Fruit fly (Drosophila melanogaster) whole organism, embryonic: ENCODE data around the gene CG14072.

Experiments
- Antp ChIP-seq: fragments of 200-800 bp; sonication (Bioruptor generic); optimal IDR thresholded peaks from 3 replicates; lab custom pipeline; 2016; ENCODE audit warnings: missing biosample characterization, missing genetic modification characterization
- CG1024 ChIP-seq: fragments of 200-800 bp; sonication (Bioruptor generic); IDR thresholded peaks from 2 replicates; pipeline ENCODE4 v1.3.6; 2022; ENCODE audit warnings: missing biosample characterization, missing genetic modification characterization
- CG11504 ChIP-seq: fragments of 200-800 bp; sonication (Bioruptor generic); optimal IDR thresholded peaks from 3 replicates; lab custom pipeline; 2019; ENCODE audit warnings: missing biosample characterization, mild to moderate bottlenecking, missing genetic modification characterization, moderate library complexity
- CG11696 ChIP-seq: fragments of 200-800 bp; sonication (Bioruptor generic); IDR thresholded peaks from 2 replicates; pipeline ENCODE4 v1.3.6; 2022; ENCODE audit warnings: missing biosample characterization, missing genetic modification characterization
- CG15696 ChIP-seq: fragments of 200-800 bp; sonication (Bioruptor generic); optimal IDR thresholded peaks from 2 replicates; lab custom pipeline; 2019; ENCODE audit warnings: missing biosample characterization, mild to moderate bottlenecking, missing genetic modification characterization, moderate library complexity
- CG18476 ChIP-seq: fragments of 200-800 bp; sonication (Bioruptor generic); optimal IDR thresholded peaks from 2 replicates; lab custom pipeline; 2016; ENCODE audit warnings: missing biosample characterization, mild to moderate bottlenecking, missing genetic modification characterization
- CG2712 ChIP-seq: fragments of 200-800 bp; optimal IDR thresholded peaks from 3 replicates; lab custom pipeline; 2019; ENCODE audit warnings: missing biosample characterization, mild to moderate bottlenecking, missing genetic modification characterization, moderate library complexity
- CG2889 ChIP-seq: fragments of 200-800 bp; sonication (Bioruptor generic); IDR thresholded peaks from 3 replicates; pipeline ENCODE4 v1.3.6; 2022; ENCODE audit warnings: missing biosample characterization, missing genetic modification characterization
- CG30020 ChIP-seq: fragments of 200-800 bp; optimal IDR thresholded peaks from 2 replicates; lab custom pipeline; 2019; ENCODE audit warnings: missing biosample characterization, mild to moderate bottlenecking, missing genetic modification characterization, moderate library complexity
- CG32767 ChIP-seq: fragments of 200-800 bp; sonication (Bioruptor generic); IDR thresholded peaks from 2 replicates; pipeline ENCODE4 v1.3.6; 2022; ENCODE audit warnings: missing biosample characterization, missing genetic modification characterization
- CG3407 ChIP-seq: fragments of 200-800 bp; sonication (Bioruptor generic); optimal IDR thresholded peaks from 2 replicates; lab custom pipeline; 2018; ENCODE audit warnings: missing biosample characterization, mild to moderate bottlenecking, missing genetic modification characterization
- CG34422 ChIP-seq: fragments of 200-800 bp; sonication (Bioruptor generic); IDR thresholded peaks from 3 replicates; pipeline ENCODE4 v1.3.6; 2022; ENCODE audit warnings: missing biosample characterization, missing genetic modification characterization
- CG3726 ChIP-seq: fragments of 200-800 bp; sonication (Bioruptor generic); IDR thresholded peaks from 3 replicates; pipeline ENCODE4, ENCODE4 v1.3.6; 2022; ENCODE audit warnings: missing biosample characterization, missing genetic modification characterization
- CG6654 ChIP-seq: fragments of 200-800 bp; sonication (Bioruptor generic); optimal IDR thresholded peaks from 2 replicates; lab custom pipeline; 2017; ENCODE audit warnings: missing biosample characterization, mild to moderate bottlenecking, missing genetic modification characterization
- CG7372 ChIP-seq: fragments of 200-800 bp; sonication (Bioruptor generic); IDR thresholded peaks from 2 replicates; pipeline ENCODE4 v1.3.6; 2022; ENCODE audit warnings: missing biosample characterization, missing genetic modification characterization
- CG9215 ChIP-seq: fragments of 200-800 bp; sonication (Bioruptor generic); IDR thresholded peaks from 2 replicates; pipeline ENCODE4 v1.3.6; 2022; ENCODE audit warnings: missing biosample characterization, missing genetic modification characterization
- CG9797 ChIP-seq: fragments of 200-800 bp; sonication (Bioruptor generic); optimal IDR thresholded peaks from 3 replicates; lab custom pipeline; 2018; ENCODE audit warnings: missing biosample characterization, mild to moderate bottlenecking, missing genetic modification characterization
- CG9817 ChIP-seq: fragments of 200-800 bp; sonication (Bioruptor generic); optimal IDR thresholded peaks from 2 replicates; lab custom pipeline; 2018; ENCODE audit warnings: missing biosample characterization, mild to moderate bottlenecking, missing genetic modification characterization, moderate library complexity
- Camta ChIP-seq: fragments of 200-800 bp; sonication (Bioruptor generic); optimal IDR thresholded peaks from 2 replicates; lab custom pipeline; 2016; ENCODE audit warnings: missing biosample characterization, missing genetic modification characterization
- D ChIP-seq, 2 experiments: fragments of 200-800 bp in 1 of 2; fragments of >200 bp in 1 of 2; sonication (Bioruptor generic) in 1 of 2; optimal IDR thresholded peaks; 2 replicates in 1 of 2; 3 replicates in 1 of 2; lab custom pipeline; 2017; ENCODE audit warnings: mild to moderate bottlenecking in 1 of 2, missing biosample characterization in 1 of 2, missing genetic modification characterization in 1 of 2, missing genetic modification reagents in 1 of 2
- Dll ChIP-seq: fragments of 200-800 bp; sonication (Bioruptor generic); IDR thresholded peaks from 4 replicates; pipeline ENCODE4 v1.3.6; 2022; ENCODE audit warnings: missing biosample characterization, missing genetic modification characterization; ENCODE audit not compliant: partially characterized antibody
- Eip74EF ChIP-seq, 2 experiments: fragments of 200-800 bp in 1 of 2; fragments of >200 bp in 1 of 2; sonication (Bioruptor generic) in 1 of 2; optimal IDR thresholded peaks; 2 replicates each; lab custom pipeline; 2017 to 2019; ENCODE audit warnings: missing biosample characterization in 2 of 2, missing genetic modification characterization in 2 of 2, mild to moderate bottlenecking in 1 of 2, moderate library complexity in 1 of 2
- HLH54F ChIP-seq: fragments of 200-800 bp; sonication (Bioruptor generic); optimal IDR thresholded peaks from 3 replicates; lab custom pipeline; 2016; ENCODE audit warnings: missing biosample characterization, missing genetic modification characterization
- Hmx ChIP-seq: fragments of 200-800 bp; sonication (Bioruptor generic); optimal IDR thresholded peaks from 2 replicates; lab custom pipeline; 2016; ENCODE audit warnings: missing biosample characterization, missing genetic modification characterization
- Lpt ChIP-seq: fragments of >200 bp; optimal IDR thresholded peaks from 2 replicates; lab custom pipeline; 2018; ENCODE audit warnings: missing biosample characterization, missing genetic modification characterization
- Mad ChIP-seq: fragments of 200-800 bp; sonication (Bioruptor generic); optimal IDR thresholded peaks from 2 replicates; lab custom pipeline; 2016; ENCODE audit warnings: missing biosample characterization, missing genetic modification characterization
- Oaz ChIP-seq: fragments of 200-800 bp; sonication (Bioruptor generic); IDR thresholded peaks from 2 replicates; pipeline ENCODE4 v1.3.6; 2022; ENCODE audit warnings: missing biosample characterization, missing genetic modification characterization
- Scr ChIP-seq: fragments of 200-800 bp; sonication (Bioruptor generic); IDR thresholded peaks from 2 replicates; pipeline ENCODE4 v1.3.6; 2022; ENCODE audit warnings: missing biosample characterization, missing genetic modification characterization; ENCODE audit not compliant: partially characterized antibody
- Tbp ChIP-seq: fragments of >200 bp; optimal IDR thresholded peaks from 2 replicates; lab custom pipeline; 2018; ENCODE audit warnings: missing biosample characterization, missing genetic modification characterization
- aop ChIP-seq: fragments of 200-800 bp; sonication (Bioruptor generic); IDR thresholded peaks from 2 replicates; pipeline ENCODE4 v1.3.6; 2022; ENCODE audit warnings: missing biosample characterization, missing genetic modification characterization
- cato ChIP-seq: fragments of 200-800 bp; sonication (Bioruptor generic); optimal IDR thresholded peaks from 2 replicates; lab custom pipeline; 2016; ENCODE audit warnings: missing biosample characterization, missing genetic modification characterization, borderline replicate concordance
- chm ChIP-seq: fragments of 200-800 bp; sonication (Bioruptor generic); IDR thresholded peaks from 2 replicates; pipeline ENCODE4 v1.3.6; 2022; ENCODE audit warnings: missing biosample characterization, missing genetic modification characterization
- cwo ChIP-seq: fragments of 200-800 bp; sonication (Bioruptor generic); optimal IDR thresholded peaks from 3 replicates; lab custom pipeline; 2017; ENCODE audit warnings: missing biosample characterization, missing genetic modification characterization, mild to moderate bottlenecking, moderate library complexity, missing genetic modification reagents
- disco-r ChIP-seq: fragments of 200-800 bp; sonication (Bioruptor generic); optimal IDR thresholded peaks from 2 replicates; lab custom pipeline; 2016; ENCODE audit warnings: missing biosample characterization, missing genetic modification characterization
- fd96Cb ChIP-seq: fragments of 200-800 bp; sonication (Bioruptor generic); optimal IDR thresholded peaks from 2 replicates; lab custom pipeline; 2018; ENCODE audit warnings: missing biosample characterization, mild to moderate bottlenecking, missing genetic modification characterization, moderate library complexity
- gce ChIP-seq: fragments of 200-800 bp; sonication (Bioruptor generic); IDR thresholded peaks from 3 replicates; pipeline ENCODE4 v1.3.6; 2022; ENCODE audit warnings: missing biosample characterization, missing genetic modification characterization
- gcm ChIP-seq: fragments of 200-800 bp; sonication (Bioruptor generic); optimal IDR thresholded peaks from 2 replicates; lab custom pipeline; 2019; ENCODE audit warnings: missing biosample characterization, mild to moderate bottlenecking, missing genetic modification characterization, moderate library complexity
- gsb-n ChIP-seq: fragments of 200-800 bp; sonication (Bioruptor generic); optimal IDR thresholded peaks from 3 replicates; lab custom pipeline; 2018; ENCODE audit warnings: missing biosample characterization, mild to moderate bottlenecking, missing genetic modification characterization
- insv ChIP-seq, 2 experiments: fragments of 200-800 bp; sonication (Bioruptor generic); optimal IDR thresholded peaks; 3 replicates each; lab custom pipeline; 2016 to 2018; ENCODE audit warnings: missing biosample characterization in 2 of 2, missing genetic modification characterization in 2 of 2
- jigr1 ChIP-seq: fragments of 200-800 bp; sonication (Bioruptor generic); IDR thresholded peaks from 3 replicates; pipeline ENCODE4 v1.3.6; 2022; ENCODE audit warnings: missing biosample characterization, missing genetic modification characterization
- lab ChIP-seq: fragments of 200-800 bp; sonication (Bioruptor generic); optimal IDR thresholded peaks from 3 replicates; lab custom pipeline; 2017; ENCODE audit warnings: missing biosample characterization, missing genetic modification characterization, mild to moderate bottlenecking, moderate library complexity, missing genetic modification reagents
- oc ChIP-seq: fragments of 200-800 bp; sonication (Bioruptor generic); optimal IDR thresholded peaks from 2 replicates; lab custom pipeline; 2018; ENCODE audit warnings: missing biosample characterization, mild to moderate bottlenecking, missing genetic modification characterization, moderate library complexity
- pita ChIP-seq: fragments of 200-800 bp; sonication (Bioruptor generic); optimal IDR thresholded peaks from 2 replicates; lab custom pipeline; 2017; ENCODE audit warnings: missing biosample characterization, mild to moderate bottlenecking, missing genetic modification characterization
- rib ChIP-seq: fragments of 200-800 bp; sonication (Bioruptor generic); IDR thresholded peaks from 2 replicates; pipeline ENCODE4 v1.3.6; 2022; ENCODE audit warnings: missing biosample characterization, missing genetic modification characterization
- ro ChIP-seq: fragments of 200-800 bp; sonication (Bioruptor generic); IDR thresholded peaks from 2 replicates; pipeline ENCODE4 v1.3.6; 2022; ENCODE audit warnings: missing biosample characterization, missing genetic modification characterization
- sens ChIP-seq: fragments of 200-800 bp; sonication (Bioruptor generic); peaks from one replicate; lab custom pipeline; 2016; ENCODE audit warnings: missing biosample characterization, missing genetic modification characterization
- slou ChIP-seq: fragments of 200-800 bp; sonication (Bioruptor generic); optimal IDR thresholded peaks from 3 replicates; lab custom pipeline; 2016; ENCODE audit warnings: missing biosample characterization, missing genetic modification characterization
- so ChIP-seq: fragments of 200-800 bp; sonication (Bioruptor generic); IDR thresholded peaks from 3 replicates; pipeline ENCODE4 v1.3.6; 2022; ENCODE audit warnings: missing biosample characterization, missing genetic modification characterization
- sug ChIP-seq: fragments of 200-800 bp; optimal IDR thresholded peaks from 2 replicates; lab custom pipeline; 2019; ENCODE audit warnings: missing biosample characterization, mild to moderate bottlenecking, missing genetic modification characterization, moderate library complexity
- z ChIP-seq: fragments of 200-800 bp; sonication (Bioruptor generic); IDR thresholded peaks from 3 replicates; pipeline ENCODE4 v1.3.6; 2022; ENCODE audit warnings: missing biosample characterization, missing genetic modification characterization

The CG14072 gene

DNA sequence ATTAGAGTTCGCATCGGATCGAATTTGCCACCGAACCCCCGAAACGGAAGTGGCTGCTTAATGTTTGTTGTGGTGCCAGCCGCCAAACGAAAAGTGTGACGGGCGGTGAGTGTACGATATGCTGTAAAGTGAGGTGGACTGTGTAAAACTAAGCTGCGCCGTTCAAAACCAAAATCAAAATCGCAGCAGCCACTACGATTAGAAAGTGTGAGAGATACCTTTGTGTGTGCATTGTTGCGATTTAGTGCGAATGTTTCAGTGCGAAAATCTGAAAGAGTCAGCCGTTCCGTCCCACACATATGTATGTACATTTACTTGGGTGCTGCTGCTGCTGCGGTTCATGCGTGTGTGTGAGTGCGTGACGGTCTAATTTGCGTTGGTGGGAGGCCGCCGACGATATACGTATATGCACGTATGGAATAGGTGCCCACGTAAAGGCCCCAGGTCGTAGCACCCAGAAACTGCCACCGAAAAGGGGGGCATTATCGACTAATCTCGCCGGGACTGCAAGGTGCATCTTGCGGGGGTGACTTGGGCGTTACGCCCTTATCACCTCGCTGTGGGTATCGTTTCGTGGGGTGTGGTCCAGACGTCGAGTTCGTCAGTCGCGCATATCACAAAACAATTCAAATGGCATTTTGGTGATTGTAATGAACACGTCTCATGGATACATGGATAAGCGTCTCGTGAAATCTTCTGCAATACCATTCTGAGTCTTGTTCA lies 40.6 kb downstream of the CG14072 start:
- no peak for TF ChIP-seq fd96Cb (tag; lab: Kevin White, UChicago)
- TF ChIP-seq Camta (GFP tag; lab: Kevin White, UChicago): no peak
- TF ChIP-seq CG6654 (GFP tag; lab: Kevin White, UChicago): no peak
- no peak for TF ChIP-seq CG1024 (GFP tag; lab: Robert Waterston, UW)
- no peak for TF ChIP-seq CG2712
- TF ChIP-seq CG7372 (GFP tag; lab: Robert Waterston, UW): no peak
- TF ChIP-seq CG3407: no peak
- TF ChIP-seq gce: no peak
- no peak for TF ChIP-seq Antp (GFP tag; lab: Kevin White, UChicago)
- TF ChIP-seq aop (GFP tag; lab: Robert Waterston, UW): no peak
- TF ChIP-seq cwo (GFP tag; lab: Kevin White, UChicago): no peak
- no peak for TF ChIP-seq pita
- no peak for TF ChIP-seq CG15696 (tag; lab: Kevin White, UChicago)
- no peak for TF ChIP-seq jigr1 (GFP tag; lab: Robert Waterston, UW)
- no peak for TF ChIP-seq CG32767 (GFP tag; lab: Robert Waterston, UW)
- TF ChIP-seq CG18476 (GFP tag; lab: Kevin White, UChicago): no peak
- no peak for TF ChIP-seq oc (tag; lab: Kevin White, UChicago)
- TF ChIP-seq Lpt: no peak
- no peak for TF ChIP-seq Mad (GFP tag; lab: Kevin White, UChicago)
- no peak for TF ChIP-seq slou (GFP tag; lab: Kevin White, UChicago)
- TF ChIP-seq CG9215 (GFP tag; lab: Robert Waterston, UW): no peak
- TF ChIP-seq CG11696: no peak
- TF ChIP-seq Dll: peak; percentile 51; the same call in 2 of the 4 replicates
- TF ChIP-seq sug (tag; lab: Kevin White, UChicago): peak; percentile 27
- TF ChIP-seq ro (GFP tag; lab: Robert Waterston, UW): no peak
- TF ChIP-seq CG9797 (GFP tag; lab: Kevin White, UChicago): no peak
- no peak for TF ChIP-seq CG30020 (tag; lab: Kevin White, UChicago)
- TF ChIP-seq Oaz (GFP tag; lab: Robert Waterston, UW): no peak
- TF ChIP-seq gcm (GFP tag; lab: Kevin White, UChicago): no peak
- no peak for TF ChIP-seq sens (GFP tag; lab: Kevin White, UChicago)
- TF ChIP-seq Eip74EF (GFP tag; optimal IDR thresholded peaks at IDR 0.05; lab: Kevin White, UChicago): no peak
- no peak for TF ChIP-seq insv (GFP tag; optimal IDR thresholded peaks at IDR 0.05; lab: Kevin White, UChicago)
- TF ChIP-seq cato (GFP tag; lab: Kevin White, UChicago): no peak
- TF ChIP-seq so: no peak
- TF ChIP-seq rib (GFP tag; lab: Robert Waterston, UW): 0 out of 2 replicates have a peak, but pooled peaks have one; percentile 18
- no peak for TF ChIP-seq CG3726
- TF ChIP-seq HLH54F (GFP tag; lab: Kevin White, UChicago): no peak
- no peak for TF ChIP-seq gsb-n (tag; lab: Kevin White, UChicago)
- no peak for TF ChIP-seq disco-r (GFP tag; lab: Kevin White, UChicago)
- TF ChIP-seq D (optimal IDR thresholded peaks at IDR 0.05; lab: Kevin White, UChicago): peak; percentile 9
- no peak for TF ChIP-seq D (GFP tag; optimal IDR thresholded peaks at IDR 0.05; lab: Kevin White, UChicago)
- TF ChIP-seq z (GFP tag; lab: Robert Waterston, UW): no peak
- no peak for TF ChIP-seq Hmx (GFP tag; lab: Kevin White, UChicago)
- no peak for TF ChIP-seq Tbp
- TF ChIP-seq CG9817 (tag; lab: Kevin White, UChicago): no peak
- TF ChIP-seq lab: no peak
- no peak for TF ChIP-seq CG11504
- 0 out of 2 replicates have a peak, but pooled peaks have one; percentile 22 for TF ChIP-seq Scr (GFP tag; lab: Robert Waterston, UW)
- TF ChIP-seq CG34422 (GFP tag; lab: Robert Waterston, UW): 0 out of 3 replicates have a peak, but pooled peaks have one; percentile 16
- TF ChIP-seq CG2889 (GFP tag; lab: Robert Waterston, UW): no peak
- no peak for TF ChIP-seq chm (GFP tag; lab: Robert Waterston, UW)
